Fruit fly (Drosophila melanogaster) Kc167 (cell line): ENCODE results near the gene dao.

Experiments
- Myc ChIP-seq: fragments of >200 bp; optimal IDR thresholded peaks from 2 replicates; lab custom pipeline; 2017; ENCODE audit warnings: missing external identifiers
- Sin3A ChIP-seq: fragments of >200 bp; optimal IDR thresholded peaks from 2 replicates; lab custom pipeline; 2018; ENCODE audit warnings: missing external identifiers
- h ChIP-seq: fragments of >200 bp; optimal IDR thresholded peaks from 3 replicates; lab custom pipeline; 2018; ENCODE audit warnings: missing external identifiers
- insv ChIP-seq: fragments of >200 bp; optimal IDR thresholded peaks from 3 replicates; lab custom pipeline; 2018; ENCODE audit warnings: missing external identifiers
- psq ChIP-seq: fragments of >200 bp; optimal IDR thresholded peaks from 2 replicates; lab custom pipeline; 2017; ENCODE audit warnings: missing external identifiers
- ttk ChIP-seq: sonication (Bioruptor generic); optimal IDR thresholded peaks from 2 replicates; lab custom pipeline; 2017; ENCODE audit warnings: missing external identifiers

dao gene

dm6 chr2L:15264483-15264987 is 15.9 kb downstream of the dao start, which contains the start of gene yuri:
Gene yuri, minus strand, starts transcription at chr2L:15264692.
- TF ChIP-seq Sin3A, result no peak
- TF ChIP-seq Myc (lab: Kevin White, UChicago), result no peak
- no peak for TF ChIP-seq psq (lab: Kevin White, UChicago)
- no peak for TF ChIP-seq ttk (lab: Kevin White, UChicago)
- TF ChIP-seq insv, result no peak
- TF ChIP-seq h (lab: Kevin White, UChicago), result no peak

- TF ChIP-seq ttk (lab: Kevin White, UChicago), result no peak
- TF ChIP-seq psq (lab: Kevin White, UChicago), result no peak
- no peak for TF ChIP-seq h (lab: Kevin White, UChicago)
- no peak for TF ChIP-seq Sin3A
- no peak for TF ChIP-seq insv
- TF ChIP-seq Myc (lab: Kevin White, UChicago), result no peak
Observed at dm6 chr2L:15271336-15271735, 22.7 kb downstream of the dao start.

dm6 chr2L:15271757-15272589 is 23.3 kb downstream of the dao start, which contains the start of gene Cul3:
Gene Cul3, minus strand, starts transcription at chr2L:15272024.
- TF ChIP-seq Sin3A (no peak), psq (lab: Kevin White, UChicago) (no peak), insv (no peak), Myc (lab: Kevin White, UChicago) (no peak), ttk (lab: Kevin White, UChicago) (no peak), h (lab: Kevin White, UChicago) (no peak)

dm6 chr2L:15273521-15274123 is 24.9 kb downstream of the dao start:
- no peak for TF ChIP-seq insv
- no peak for TF ChIP-seq Myc (lab: Kevin White, UChicago)
- TF ChIP-seq psq (lab: Kevin White, UChicago), result no peak
- no peak for TF ChIP-seq h (lab: Kevin White, UChicago)
- no peak for TF ChIP-seq ttk (lab: Kevin White, UChicago)

dm6 chr2L:15274292-15274691 is 25.6 kb downstream of the dao start:
- TF ChIP-seq h (lab: Kevin White, UChicago), result no peak
- TF ChIP-seq ttk (lab: Kevin White, UChicago), result no peak
- TF ChIP-seq Myc (lab: Kevin White, UChicago), result no peak
- TF ChIP-seq psq (lab: Kevin White, UChicago), result no peak
- TF ChIP-seq insv, result no peak
- TF ChIP-seq Sin3A, result no peak

dm6 chr2L:15274783-15275316 is 26.2 kb downstream of the dao start, which contains the start of gene UK114:
Gene UK114, minus strand, starts transcription at chr2L:15275091.
- no peak for TF ChIP-seq Myc (lab: Kevin White, UChicago)
- no peak for TF ChIP-seq insv

- no peak for TF ChIP-seq ttk (lab: Kevin White, UChicago)
- TF ChIP-seq h (lab: Kevin White, UChicago), result no peak
- no peak for TF ChIP-seq insv
- no peak for TF ChIP-seq Sin3A
- no peak for TF ChIP-seq Myc (lab: Kevin White, UChicago)
- TF ChIP-seq psq (lab: Kevin White, UChicago), result no peak
Observed at dm6 chr2L:15275794-15276193, 27.1 kb downstream of the dao start.

dm6 chr2L:15280975-15281374 is 32.3 kb downstream of the dao start:
- no peak for TF ChIP-seq psq (lab: Kevin White, UChicago)
- TF ChIP-seq h (lab: Kevin White, UChicago), result no peak
- TF ChIP-seq ttk (lab: Kevin White, UChicago), result no peak
- no peak for TF ChIP-seq Sin3A
- TF ChIP-seq Myc (lab: Kevin White, UChicago), result no peak
- TF ChIP-seq insv, result no peak

dm6 chr2L:15284700-15285099 is 36.0 kb downstream of the dao start, which contains the start of gene CG15263:
Gene CG15263, plus strand, starts transcription at chr2L:15285000.
- TF ChIP-seq ttk (lab: Kevin White, UChicago) (no peak), insv (no peak), Sin3A (no peak), h (lab: Kevin White, UChicago) (no peak), Myc (lab: Kevin White, UChicago) (no peak), psq (lab: Kevin White, UChicago) (no peak)

dm6 chr2L:15292139-15292538 is 43.5 kb downstream of the dao start, which contains the start of gene CG15260:
Gene CG15260, minus strand, starts transcription at chr2L:15292239.
- TF ChIP-seq Myc (lab: Kevin White, UChicago) (no peak), h (lab: Kevin White, UChicago) (no peak)

dm6 chr2L:15297508-15297907 is 48.8 kb downstream of the dao start, which contains the start of gene CG15262:
Gene CG15262, plus strand, starts transcription at chr2L:15297808.
- no peak for TF ChIP-seq h (lab: Kevin White, UChicago)

dm6 chr2L:15301841-15302240 is 53.2 kb downstream of the dao start:
- no peak for TF ChIP-seq h (lab: Kevin White, UChicago)
